Worm (Caenorhabditis elegans) whole organism, L3 larva: ENCODE results near the gene F35C11.5.

Experiments
- R02D3.7 ChIP-seq: fragments of 150-350 bp; optimal IDR thresholded peaks from 2 replicates; lab custom pipeline; 2014; ENCODE audit warnings: missing biosample characterization, missing genetic modification characterization
- aly-2 ChIP-seq: fragments of 150-350 bp; optimal IDR thresholded peaks from 2 replicates; lab custom pipeline; 2014; ENCODE audit warnings: missing biosample characterization, missing genetic modification characterization
- ama-1 ChIP-seq: fragments of 150-350 bp; optimal IDR thresholded peaks from 2 replicates; lab custom pipeline; 2018
- ceh-16 ChIP-seq: sonication (generic microtip); optimal IDR thresholded peaks from 2 replicates; lab custom pipeline; 2017; ENCODE audit warnings: missing biosample characterization, missing genetic modification characterization
- ceh-28 ChIP-seq: fragments of 150-350 bp; optimal IDR thresholded peaks from 2 replicates; lab custom pipeline; 2014; ENCODE audit warnings: missing biosample characterization, missing genetic modification reagents, missing genetic modification characterization
- ceh-82 ChIP-seq: fragments of 150-350 bp; optimal IDR thresholded peaks from 2 replicates; lab custom pipeline; 2014; ENCODE audit warnings: missing biosample characterization, missing genetic modification characterization
- ceh-9 ChIP-seq: sonication (generic microtip); optimal IDR thresholded peaks from 2 replicates; lab custom pipeline; 2018; ENCODE audit warnings: missing biosample characterization, missing genetic modification characterization
- daf-12 ChIP-seq: fragments of 150-350 bp; optimal IDR thresholded peaks from 2 replicates; lab custom pipeline; 2014; ENCODE audit warnings: missing biosample characterization, missing genetic modification reagents, missing genetic modification characterization
- egl-27 ChIP-seq: sonication (generic microtip); optimal IDR thresholded peaks from 4 replicates; lab custom pipeline; 2017; ENCODE audit warnings: missing biosample characterization, missing genetic modification reagents, missing genetic modification characterization
- egl-5 ChIP-seq: fragments of 150-350 bp; optimal IDR thresholded peaks from 2 replicates; lab custom pipeline; 2017; ENCODE audit warnings: missing biosample characterization, missing genetic modification reagents, missing genetic modification characterization, inconsistent platforms
- elt-1 ChIP-seq: fragments of 150-350 bp; optimal IDR thresholded peaks from 2 replicates; lab custom pipeline; 2014; ENCODE audit warnings: missing biosample characterization, missing genetic modification characterization
- elt-2 ChIP-seq: sonication (generic microtip); optimal IDR thresholded peaks from 2 replicates; lab custom pipeline; 2016; ENCODE audit warnings: missing genetic modification reagents, mild to moderate bottlenecking, missing genetic modification characterization, missing compliant biosample characterization
- elt-3 ChIP-seq, 3 experiments: fragments of 150-350 bp in 1 of 3; sonication (generic microtip) in 2 of 3; optimal IDR thresholded peaks; 2 replicates in 2 of 3; 4 replicates in 1 of 3; lab custom pipeline; 2014 to 2017; ENCODE audit warnings: missing biosample characterization in 3 of 3, missing genetic modification characterization in 3 of 3
- fkh-2 ChIP-seq: fragments of 150-350 bp; optimal IDR thresholded peaks from 2 replicates; lab custom pipeline; 2014; ENCODE audit warnings: missing biosample characterization, missing genetic modification reagents, missing genetic modification characterization
- fos-1 ChIP-seq: fragments of 150-350 bp; optimal IDR thresholded peaks from 2 replicates; lab custom pipeline; 2014; ENCODE audit warnings: missing biosample characterization, missing genetic modification characterization
- hmg-11 ChIP-seq: sonication (generic microtip); optimal IDR thresholded peaks from 2 replicates; lab custom pipeline; 2016; ENCODE audit warnings: missing genetic modification characterization, missing compliant biosample characterization
- lsy-12 ChIP-seq: sonication (generic microtip); optimal IDR thresholded peaks from 2 replicates; lab custom pipeline; 2016; ENCODE audit warnings: mild to moderate bottlenecking, missing genetic modification characterization, missing compliant biosample characterization
- mdl-1 ChIP-seq: fragments of 150-350 bp; optimal IDR thresholded peaks from 2 replicates; lab custom pipeline; 2014; ENCODE audit warnings: missing biosample characterization, missing genetic modification characterization
- nfya-1 ChIP-seq: sonication (generic microtip); optimal IDR thresholded peaks from 2 replicates; lab custom pipeline; 2017; ENCODE audit warnings: missing genetic modification characterization, mild to moderate bottlenecking, missing compliant biosample characterization, antibody characterized with exemption, moderate library complexity; ENCODE audit not compliant: insufficient read depth
- nhr-11 ChIP-seq: fragments of 150-350 bp; optimal IDR thresholded peaks from 2 replicates; lab custom pipeline; 2014; ENCODE audit warnings: missing biosample characterization, missing genetic modification characterization
- nhr-23 ChIP-seq: fragments of 150-350 bp; optimal IDR thresholded peaks from 2 replicates; lab custom pipeline; 2014; ENCODE audit warnings: missing biosample characterization, missing genetic modification reagents, missing genetic modification characterization
- nhr-25 ChIP-seq: sonication (generic microtip); optimal IDR thresholded peaks from 2 replicates; lab custom pipeline; 2017; ENCODE audit warnings: missing biosample characterization, missing genetic modification characterization
- nhr-28 ChIP-seq: fragments of 150-350 bp; optimal IDR thresholded peaks from 2 replicates; lab custom pipeline; 2014; ENCODE audit warnings: missing biosample characterization, missing genetic modification characterization
- nhr-43 ChIP-seq: sonication (generic microtip); optimal IDR thresholded peaks from 2 replicates; lab custom pipeline; 2016; ENCODE audit warnings: mild to moderate bottlenecking, missing genetic modification characterization, missing compliant biosample characterization; ENCODE audit not compliant: poor library complexity, severe bottlenecking
- nhr-76 ChIP-seq: fragments of 150-350 bp; sonication (generic microtip); optimal IDR thresholded peaks from 5 replicates; lab custom pipeline; 2014; ENCODE audit warnings: missing biosample characterization, missing genetic modification characterization
- pha-4 ChIP-seq: fragments of 150-350 bp; optimal IDR thresholded peaks from 2 replicates; lab custom pipeline; 2014; ENCODE audit warnings: missing biosample characterization, missing genetic modification reagents, missing genetic modification characterization
- pqm-1 ChIP-seq: fragments of 150-350 bp; optimal IDR thresholded peaks from 2 replicates; lab custom pipeline; 2017; ENCODE audit warnings: missing biosample characterization, missing genetic modification characterization, inconsistent platforms
- skn-1 ChIP-seq: fragments of 150-350 bp; optimal IDR thresholded peaks from 2 replicates; lab custom pipeline; 2014; ENCODE audit warnings: missing biosample characterization, missing genetic modification characterization
- snpc-4 ChIP-seq: fragments of 150-350 bp; optimal IDR thresholded peaks from 2 replicates; lab custom pipeline; 2014; ENCODE audit warnings: missing biosample characterization, missing genetic modification characterization
- unc-39 ChIP-seq: sonication (generic microtip); optimal IDR thresholded peaks from 4 replicates; lab custom pipeline; 2017; ENCODE audit warnings: missing biosample characterization, missing genetic modification characterization
- unc-62 ChIP-seq: fragments of 150-350 bp; sonication (generic microtip); optimal IDR thresholded peaks from 4 replicates; lab custom pipeline; 2014; ENCODE audit warnings: missing biosample characterization, missing genetic modification reagents, missing genetic modification characterization
- zag-1 ChIP-seq: fragments of 150-350 bp; optimal IDR thresholded peaks from 2 replicates; lab custom pipeline; 2014; ENCODE audit warnings: missing biosample characterization, missing genetic modification characterization
- ztf-11 ChIP-seq: fragments of 150-350 bp; optimal IDR thresholded peaks from 2 replicates; lab custom pipeline; 2014; ENCODE audit warnings: missing biosample characterization, missing genetic modification characterization
- ztf-4 ChIP-seq: fragments of 150-350 bp; optimal IDR thresholded peaks from 2 replicates; lab custom pipeline; 2014; ENCODE audit warnings: missing biosample characterization, missing genetic modification characterization

The F35C11.5 gene

ce11 chrII:8222309-8223065 is 31.1 kb upstream of the F35C11.5 start, which contains the start of gene dab-1:
Gene dab-1 (plus strand): TSS chrII:8222386.
- no peak for TF ChIP-seq egl-27
- peak; percentile 15 for TF ChIP-seq mdl-1
- no peak for TF ChIP-seq aly-2 (tag; lab: Kevin White, UChicago)
- peak; percentile 1 for TF ChIP-seq nfya-1
- TF ChIP-seq nhr-25 (tag; lab: Kevin White, UChicago), result peak; percentile 88
- TF ChIP-seq elt-3 (tag; optimal IDR thresholded peaks at IDR 0.05; lab: Kevin White, UChicago), result no peak
- peak; percentile 4 for TF ChIP-seq pha-4 (tag; lab: Kevin White, UChicago)
- TF ChIP-seq nhr-11, result no peak
- TF ChIP-seq fkh-2, result no peak
- peak; percentile 40 for TF ChIP-seq nhr-23
- peak; percentile 8 for TF ChIP-seq snpc-4 (tag; lab: Kevin White, UChicago)
- TF ChIP-seq hmg-11 (tag; lab: Kevin White, UChicago), result peak; percentile 50
- TF ChIP-seq ceh-28 (tag; lab: Kevin White, UChicago), result no peak
- TF ChIP-seq nhr-28 (tag; lab: Kevin White, UChicago), result no peak
- peak; percentile 31 for TF ChIP-seq ama-1 (lab: Kevin White, UChicago)
- TF ChIP-seq unc-62, result no peak

DNA sequence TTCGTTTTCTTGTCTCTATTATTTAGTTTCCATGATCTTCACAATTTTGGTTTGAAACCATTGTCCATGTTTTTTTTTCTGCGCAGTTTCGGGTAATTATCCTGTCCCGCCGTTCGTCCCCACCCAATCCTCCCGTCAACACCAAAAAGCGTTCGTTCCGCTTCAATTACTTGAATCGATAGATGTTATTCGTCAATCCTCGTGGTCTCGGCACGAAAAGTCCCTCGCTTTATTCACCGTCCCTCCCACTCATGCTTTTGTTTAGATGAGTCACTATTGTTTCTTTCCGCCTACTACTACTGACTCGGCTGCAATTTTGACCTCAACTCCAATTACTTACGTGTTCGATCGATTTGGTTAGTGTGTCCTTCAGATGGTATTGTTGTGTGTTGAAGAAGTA is 30.1 kb upstream of the F35C11.5 start:
- TF ChIP-seq ztf-11 (tag; lab: Kevin White, UChicago) (no peak), nhr-25 (tag; lab: Kevin White, UChicago) (peak; percentile 43)

ce11 chrII:8223945-8224344 is 29.6 kb upstream of the F35C11.5 start:
- TF ChIP-seq skn-1 (no peak), ceh-82 (tag; lab: Kevin White, UChicago) (no peak), unc-62 (no peak), ceh-16 (tag; lab: Kevin White, UChicago) (no peak), R02D3.7 (tag; lab: Kevin White, UChicago) (no peak), zag-1 (tag; lab: Kevin White, UChicago) (no peak), ztf-11 (tag; lab: Kevin White, UChicago) (no peak), elt-2 (tag; lab: Kevin White, UChicago) (no peak), elt-1 (no peak), pha-4 (tag; lab: Kevin White, UChicago) (no peak), egl-27 (no peak), snpc-4 (tag; lab: Kevin White, UChicago) (no peak), fos-1 (tag; lab: Kevin White, UChicago) (no peak), egl-5 (tag; lab: Kevin White, UChicago) (no peak), mdl-1 (no peak), nhr-43 (tag; lab: Kevin White, UChicago) (no peak), pqm-1 (tag; lab: Kevin White, UChicago) (no peak), ama-1 (lab: Kevin White, UChicago) (no peak), ztf-4 (tag; lab: Kevin White, UChicago) (no peak)

ce11 chrII:8224623-8225022 is 28.9 kb upstream of the F35C11.5 start:
- TF ChIP-seq nhr-25 (tag; lab: Kevin White, UChicago), result no peak
- no peak for TF ChIP-seq fos-1 (tag; lab: Kevin White, UChicago)
- no peak for TF ChIP-seq unc-39
- TF ChIP-seq nhr-76 (tag; lab: Kevin White, UChicago), result no peak
- TF ChIP-seq daf-12 (tag; lab: Kevin White, UChicago), result no peak
- peak; percentile 54 for TF ChIP-seq nhr-23
- TF ChIP-seq skn-1, result no peak
- no peak for TF ChIP-seq ceh-82 (tag; lab: Kevin White, UChicago)
- no peak for TF ChIP-seq ceh-9 (tag; lab: Kevin White, UChicago)
- no peak for TF ChIP-seq fkh-2
- no peak for TF ChIP-seq snpc-4 (tag; lab: Kevin White, UChicago)
- TF ChIP-seq hmg-11 (tag; lab: Kevin White, UChicago), result no peak
- peak; percentile 44 for TF ChIP-seq elt-1
- no peak for TF ChIP-seq nhr-11
- peak; percentile 7 for TF ChIP-seq nhr-43 (tag; lab: Kevin White, UChicago)
- TF ChIP-seq lsy-12 (tag; lab: Kevin White, UChicago), result no peak
